Fruit fly (Drosophila melanogaster) whole organism, embryonic: ENCODE results near the gene CG11617.

Experiments used
- Awh ChIP-seq: fragments of 200-800 bp; sonication (Bioruptor generic); IDR thresholded peaks from 2 replicates; pipeline ENCODE4, ENCODE4 v1.3.6; 2022; ENCODE audit warnings: missing biosample characterization, missing genetic modification characterization
- Bgb ChIP-seq: fragments of 200-800 bp; sonication (Bioruptor generic); IDR thresholded peaks from 2 replicates; pipeline ENCODE4 v1.3.6; 2022; ENCODE audit warnings: missing biosample characterization, missing genetic modification characterization; ENCODE audit not compliant: partially characterized antibody
- CG11504 ChIP-seq: fragments of 200-800 bp; sonication (Bioruptor generic); optimal IDR thresholded peaks from 3 replicates; lab custom pipeline; 2019; ENCODE audit warnings: missing biosample characterization, mild to moderate bottlenecking, missing genetic modification characterization, moderate library complexity
- CG13424 ChIP-seq: fragments of 200-800 bp; sonication (Bioruptor generic); optimal IDR thresholded peaks from 2 replicates; lab custom pipeline; 2019; ENCODE audit warnings: missing biosample characterization, mild to moderate bottlenecking, missing genetic modification characterization, moderate library complexity
- CG1603 ChIP-seq: fragments of 200-800 bp; sonication (Bioruptor generic); optimal IDR thresholded peaks from 2 replicates; lab custom pipeline; 2019; ENCODE audit warnings: missing biosample characterization, mild to moderate bottlenecking, missing genetic modification characterization, moderate library complexity
- CG17912 ChIP-seq: fragments of 200-800 bp; sonication (Bioruptor generic); optimal IDR thresholded peaks from 2 replicates; lab custom pipeline; 2018; ENCODE audit warnings: missing biosample characterization, mild to moderate bottlenecking, missing genetic modification characterization
- CG1832 ChIP-seq: fragments of 200-800 bp; sonication (Bioruptor generic); optimal IDR thresholded peaks from 2 replicates; lab custom pipeline; 2017; ENCODE audit warnings: missing biosample characterization, mild to moderate bottlenecking, missing genetic modification characterization, inconsistent platforms
- CG2120 ChIP-seq: fragments of 200-800 bp; sonication (Bioruptor generic); optimal IDR thresholded peaks from 3 replicates; lab custom pipeline; 2016; ENCODE audit warnings: missing biosample characterization, missing genetic modification characterization
- CG30403 ChIP-seq: fragments of 200-800 bp; sonication (Bioruptor generic); optimal IDR thresholded peaks from 3 replicates; lab custom pipeline; 2016; ENCODE audit warnings: missing biosample characterization, missing genetic modification characterization
- CG3407 ChIP-seq: fragments of 200-800 bp; sonication (Bioruptor generic); optimal IDR thresholded peaks from 2 replicates; lab custom pipeline; 2018; ENCODE audit warnings: missing biosample characterization, mild to moderate bottlenecking, missing genetic modification characterization
- CG4328 ChIP-seq: fragments of 200-800 bp; sonication (Bioruptor generic); optimal IDR thresholded peaks from 3 replicates; lab custom pipeline; 2017; ENCODE audit warnings: missing biosample characterization, missing genetic modification reagents, missing genetic modification characterization
- CG4854 ChIP-seq: fragments of 200-800 bp; sonication (Bioruptor generic); optimal IDR thresholded peaks from 2 replicates; lab custom pipeline; 2016; ENCODE audit warnings: missing biosample characterization, missing genetic modification characterization, inconsistent platforms
- CG7556 ChIP-seq: fragments of 200-800 bp; sonication (Bioruptor generic); optimal IDR thresholded peaks from 2 replicates; lab custom pipeline; 2017; ENCODE audit warnings: missing biosample characterization, mild to moderate bottlenecking, missing genetic modification characterization
- CG8924 ChIP-seq: fragments of 200-800 bp; optimal IDR thresholded peaks from 3 replicates; lab custom pipeline; 2019; ENCODE audit warnings: missing biosample characterization, mild to moderate bottlenecking, missing genetic modification characterization, moderate library complexity
- CG8944 ChIP-seq: fragments of 200-800 bp; sonication (Bioruptor generic); optimal IDR thresholded peaks from 3 replicates; lab custom pipeline; 2016; ENCODE audit warnings: missing biosample characterization, missing genetic modification characterization
- CG9727 ChIP-seq: fragments of 200-800 bp; sonication (Bioruptor generic); optimal IDR thresholded peaks from 3 replicates; lab custom pipeline; 2017; ENCODE audit warnings: missing biosample characterization, mild to moderate bottlenecking, missing genetic modification characterization
- Dek ChIP-seq: fragments of 200-800 bp; sonication (Bioruptor generic); optimal IDR thresholded peaks from 3 replicates; lab custom pipeline; 2019; ENCODE audit warnings: missing biosample characterization, mild to moderate bottlenecking, missing genetic modification characterization, moderate library complexity
- Dfd ChIP-seq, 2 experiments: fragments of >200 bp; optimal IDR thresholded peaks; 2 replicates each; lab custom pipeline; 2017; ENCODE audit warnings: missing biosample characterization in 2 of 2, missing genetic modification characterization in 2 of 2
- Dref ChIP-seq: fragments of 200-800 bp; sonication (Bioruptor generic); IDR thresholded peaks from 2 replicates; pipeline ENCODE4 v1.3.6; 2022; ENCODE audit warnings: missing biosample characterization, missing genetic modification characterization
- Drgx ChIP-seq: fragments of 200-800 bp; sonication (Bioruptor generic); IDR thresholded peaks from 2 replicates; pipeline ENCODE4 v1.3.6; 2022; ENCODE audit warnings: missing biosample characterization, missing genetic modification characterization
- Fer3 ChIP-seq: fragments of 200-800 bp; sonication (Bioruptor generic); optimal IDR thresholded peaks from 2 replicates; lab custom pipeline; 2018; ENCODE audit warnings: missing biosample characterization, mild to moderate bottlenecking, missing genetic modification characterization, moderate library complexity
- Mrtf ChIP-seq: fragments of 200-800 bp; sonication (Bioruptor generic); IDR thresholded peaks from 3 replicates; pipeline ENCODE4 v1.3.6; 2022; ENCODE audit warnings: missing biosample characterization, missing genetic modification characterization
- NfI ChIP-seq: fragments of 200-800 bp; sonication (Bioruptor generic); optimal IDR thresholded peaks from 3 replicates; lab custom pipeline; 2018; ENCODE audit warnings: missing biosample characterization, mild to moderate bottlenecking, missing genetic modification characterization, moderate library complexity
- Stat92E ChIP-seq, 3 experiments: fragments of >200 bp in 2 of 3; fragments of 200-800 bp in 1 of 3; sonication (Bioruptor generic) in 1 of 3; optimal IDR thresholded peaks; 2 replicates each; lab custom pipeline; 2017 to 2019; ENCODE audit warnings: missing biosample characterization in 3 of 3, missing genetic modification characterization in 3 of 3, mild to moderate bottlenecking in 1 of 3, moderate library complexity in 1 of 3
- TFAM ChIP-seq: fragments of 200-800 bp; sonication (Bioruptor generic); optimal IDR thresholded peaks from 2 replicates; lab custom pipeline; 2017; ENCODE audit warnings: missing biosample characterization, missing genetic modification characterization, inconsistent platforms
- bab2 ChIP-seq: fragments of 200-800 bp; sonication (Bioruptor generic); optimal IDR thresholded peaks from 2 replicates; lab custom pipeline; 2016; ENCODE audit warnings: missing biosample characterization, missing genetic modification characterization
- bigmax ChIP-seq: fragments of 200-800 bp; sonication (Bioruptor generic); optimal IDR thresholded peaks from 2 replicates; lab custom pipeline; 2018; ENCODE audit warnings: missing biosample characterization, mild to moderate bottlenecking, missing genetic modification characterization
- chinmo ChIP-seq: fragments of 200-800 bp; sonication (Bioruptor generic); IDR thresholded peaks from 4 replicates; pipeline ENCODE4 v1.3.6; 2022; ENCODE audit warnings: missing biosample characterization, missing genetic modification characterization; ENCODE audit not compliant: partially characterized antibody
- dati ChIP-seq: fragments of 200-800 bp; sonication (Bioruptor generic); IDR thresholded peaks from 2 replicates; pipeline ENCODE4 v1.3.6; 2022; ENCODE audit warnings: missing biosample characterization, missing genetic modification characterization
- disco-r ChIP-seq: fragments of 200-800 bp; sonication (Bioruptor generic); optimal IDR thresholded peaks from 2 replicates; lab custom pipeline; 2016; ENCODE audit warnings: missing biosample characterization, missing genetic modification characterization
- dmrt11E ChIP-seq: fragments of 200-800 bp; sonication (Bioruptor generic); optimal IDR thresholded peaks from 3 replicates; lab custom pipeline; 2018; ENCODE audit warnings: missing biosample characterization, mild to moderate bottlenecking, missing genetic modification characterization, moderate library complexity
- ewg ChIP-seq: fragments of 200-800 bp; sonication (Bioruptor generic); optimal IDR thresholded peaks from 3 replicates; lab custom pipeline; 2017; ENCODE audit warnings: mild to moderate bottlenecking, missing biosample characterization, missing genetic modification reagents, missing genetic modification characterization
- fd3F ChIP-seq: fragments of 200-800 bp; sonication (Bioruptor generic); optimal IDR thresholded peaks from 2 replicates; lab custom pipeline; 2018; ENCODE audit warnings: missing biosample characterization, mild to moderate bottlenecking, missing genetic modification characterization, moderate library complexity
- fd64A ChIP-seq: fragments of 200-800 bp; sonication (Bioruptor generic); optimal IDR thresholded peaks from 3 replicates; lab custom pipeline; 2018; ENCODE audit warnings: missing biosample characterization, mild to moderate bottlenecking, missing genetic modification characterization
- grn ChIP-seq: fragments of 200-800 bp; sonication (Bioruptor generic); optimal IDR thresholded peaks from 3 replicates; lab custom pipeline; 2017; ENCODE audit warnings: missing biosample characterization, missing genetic modification characterization
- gsb ChIP-seq: fragments of 200-800 bp; sonication (Bioruptor generic); IDR thresholded peaks from 2 replicates; pipeline ENCODE4 v1.3.6; 2022; ENCODE audit warnings: missing biosample characterization, missing genetic modification characterization
- hbn ChIP-seq: fragments of 200-800 bp; sonication (Bioruptor generic); IDR thresholded peaks from 2 replicates; pipeline ENCODE4 v1.3.6; 2022; ENCODE audit warnings: missing biosample characterization, missing genetic modification characterization; ENCODE audit not compliant: partially characterized antibody
- jigr1 ChIP-seq: fragments of 200-800 bp; sonication (Bioruptor generic); IDR thresholded peaks from 3 replicates; pipeline ENCODE4 v1.3.6; 2022; ENCODE audit warnings: missing biosample characterization, missing genetic modification characterization
- mirr ChIP-seq: fragments of 200-800 bp; sonication (Bioruptor generic); optimal IDR thresholded peaks from 3 replicates; lab custom pipeline; 2018; ENCODE audit warnings: missing biosample characterization, mild to moderate bottlenecking, missing genetic modification characterization
- mld ChIP-seq: fragments of 200-800 bp; sonication (Bioruptor generic); IDR thresholded peaks from 3 replicates; pipeline ENCODE4 v1.3.6; 2022; ENCODE audit warnings: missing biosample characterization, missing genetic modification characterization; ENCODE audit not compliant: partially characterized antibody
- onecut ChIP-seq: fragments of 200-800 bp; sonication (Bioruptor generic); IDR thresholded peaks from 2 replicates; pipeline ENCODE4 v1.3.6; 2022; ENCODE audit warnings: missing biosample characterization, missing genetic modification characterization
- pan ChIP-seq, 4 experiments: fragments of >200 bp in 3 of 4; fragments of 200-800 bp in 1 of 4; sonication (Bioruptor generic) in 1 of 4; optimal IDR thresholded peaks in 3 of 4; IDR thresholded peaks in 1 of 4; 2 replicates each; pipeline versions ENCODE4 v1.3.6 to Lab custom; 2017 to 2022; ENCODE audit warnings: missing biosample characterization in 2 of 4, missing genetic modification characterization in 2 of 4, mixed read lengths in 1 of 4
- peb ChIP-seq: fragments of 200-800 bp; sonication (Bioruptor generic); IDR thresholded peaks from 2 replicates; pipeline ENCODE4 v1.3.6; 2022; ENCODE audit warnings: missing biosample characterization, missing genetic modification characterization
- salm ChIP-seq: fragments of 200-800 bp; sonication (Bioruptor generic); optimal IDR thresholded peaks from 2 replicates; lab custom pipeline; 2018; ENCODE audit warnings: missing biosample characterization, mild to moderate bottlenecking, missing genetic modification characterization
- seq ChIP-seq: fragments of 200-800 bp; sonication (Bioruptor generic); IDR thresholded peaks from 2 replicates; pipeline ENCODE4 v1.3.6; 2022; ENCODE audit warnings: missing biosample characterization, missing genetic modification characterization
- sim ChIP-seq: fragments of 200-800 bp; sonication (Bioruptor generic); IDR thresholded peaks from 2 replicates; pipeline ENCODE4 v1.3.6; 2022; ENCODE audit warnings: missing biosample characterization, missing genetic modification characterization
- tio ChIP-seq: fragments of 200-800 bp; sonication (Bioruptor generic); optimal IDR thresholded peaks from 2 replicates; lab custom pipeline; 2017; ENCODE audit warnings: missing biosample characterization, missing genetic modification characterization, inconsistent platforms
- tll ChIP-seq, 2 experiments: fragments of 200-800 bp in 1 of 2; fragments of >200 bp in 1 of 2; sonication (Bioruptor generic) in 1 of 2; optimal IDR thresholded peaks; 2 replicates each; lab custom pipeline; 2017 to 2019; ENCODE audit warnings: missing biosample characterization in 2 of 2, missing genetic modification characterization in 2 of 2, mild to moderate bottlenecking in 1 of 2, moderate library complexity in 1 of 2
- vvl ChIP-seq: fragments of 200-800 bp; sonication (Bioruptor generic); IDR thresholded peaks from 2 replicates; pipeline ENCODE4 v1.3.6; 2022; ENCODE audit warnings: missing biosample characterization, missing genetic modification characterization

The CG11617 gene

dm6 chr2L:221939-222489 is 14.9 kb upstream of the CG11617 start (continued):
- TF ChIP-seq CG8924 (tag; lab: Kevin White, UChicago) (peak; percentile 57), Mrtf (GFP tag; lab: Robert Waterston, UW) (no peak), fd64A (GFP tag; lab: Kevin White, UChicago) (no peak), CG2120 (GFP tag; lab: Kevin White, UChicago) (no peak), CG1603 (no peak), bigmax (GFP tag; lab: Kevin White, UChicago) (peak; percentile 21), Bgb (GFP tag; lab: Robert Waterston, UW) (peak; percentile 12; the same call in 1 of the 2 replicates), seq (GFP tag; lab: Robert Waterston, UW) (peak; percentile 60), onecut (GFP tag; lab: Robert Waterston, UW) (peak; percentile 27; the same call in 1 of the 2 replicates), CG8944 (no peak), chinmo (peak; percentile 97), CG30403 (GFP tag; lab: Kevin White, UChicago) (no peak), Dek (tag; lab: Kevin White, UChicago) (no peak), jigr1 (GFP tag; lab: Robert Waterston, UW) (no peak), pan (optimal IDR thresholded peaks at IDR 0.05; lab: Kevin White, UChicago) (no peak), pan (GFP tag; optimal IDR thresholded peaks at IDR 0.05 in 1 of 2, IDR thresholded peaks at IDR 0.05 in 1 of 2) (peak in 1 of 2 experiments; percentile 23), salm (tag; lab: Kevin White, UChicago) (peak; percentile 33), Stat92E (GFP tag; optimal IDR thresholded peaks at IDR 0.05; lab: Kevin White, UChicago) (no peak), sim (GFP tag; lab: Robert Waterston, UW) (no peak), CG13424 (tag; lab: Kevin White, UChicago) (no peak), tll (GFP tag; optimal IDR thresholded peaks at IDR 0.05; lab: Kevin White, UChicago) (peak in 1 of 2 experiments; percentile 93), TFAM (GFP tag; lab: Kevin White, UChicago) (no peak), tio (no peak), CG11504 (tag; lab: Kevin White, UChicago) (no peak), ewg (no peak), gsb (GFP tag; lab: Robert Waterston, UW) (0 out of 2 replicates have a peak, but pooled peaks have one; percentile 11), NfI (GFP tag; lab: Kevin White, UChicago) (no peak), fd3F (GFP tag; lab: Kevin White, UChicago) (no peak), CG7556 (GFP tag; lab: Kevin White, UChicago) (no peak), dati (GFP tag; lab: Robert Waterston, UW) (no peak), Awh (GFP tag; lab: Robert Waterston, UW) (no peak), vvl (peak; percentile 78; the same call in 1 of the 2 replicates), Dref (no peak), peb (no peak), CG3407 (GFP tag; lab: Kevin White, UChicago) (no peak), CG4854 (GFP tag; lab: Kevin White, UChicago) (no peak), grn (GFP tag; lab: Kevin White, UChicago) (no peak), mld (GFP tag; lab: Robert Waterston, UW) (no peak), disco-r (GFP tag; lab: Kevin White, UChicago) (no peak), bab2 (GFP tag; lab: Kevin White, UChicago) (no peak), CG9727 (GFP tag; lab: Kevin White, UChicago) (no peak), Drgx (GFP tag; lab: Robert Waterston, UW) (no peak), dmrt11E (tag; lab: Kevin White, UChicago) (no peak), Dfd (GFP tag; optimal IDR thresholded peaks at IDR 0.05; lab: Kevin White, UChicago) (no peak), CG4328 (GFP tag; lab: Kevin White, UChicago) (no peak), CG17912 (peak; percentile 16), Fer3 (tag; lab: Kevin White, UChicago) (no peak), mirr (GFP tag; lab: Kevin White, UChicago) (peak; percentile 9), hbn (GFP tag; lab: Robert Waterston, UW) (peak; percentile 57; the same call in 1 of the 2 replicates), CG1832 (GFP tag; lab: Kevin White, UChicago) (peak; percentile 44)
